Worm (Caenorhabditis elegans): ENCODE measurements around the gene F09C6.15.

DNA sequence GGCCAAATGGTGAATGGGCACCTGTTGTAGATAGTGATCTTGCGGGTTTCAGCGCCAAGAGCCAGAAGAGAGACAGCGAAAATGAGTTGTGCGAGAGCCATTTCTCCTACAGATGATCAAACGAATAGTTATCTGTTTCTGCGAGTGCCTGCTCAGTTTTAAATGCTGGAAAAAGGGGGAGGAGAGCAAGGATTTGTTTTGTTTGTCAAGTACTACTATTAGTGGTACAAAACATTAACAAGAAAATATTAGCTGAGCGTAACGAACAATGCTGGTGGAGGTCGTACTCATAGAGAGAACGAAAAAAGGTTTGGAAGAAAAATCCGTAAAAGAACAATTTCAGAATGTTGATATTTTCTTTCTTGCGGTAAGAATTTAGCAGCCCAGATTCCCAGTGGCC lies 22.2 kb upstream of the F09C6.15 start, which contains the start of gene thn-4:
- TF ChIP-seq sptf-1 (tag; optimal IDR thresholded peaks at IDR 0.05) (no peak), pqm-1 (tag; optimal IDR thresholded peaks at IDR 0.05) (no peak), aly-2 (tag; optimal IDR thresholded peaks at IDR 0.05) (no peak)

Data from whole organism, L1 larva.